Worm (Caenorhabditis elegans): ENCODE measurements around the gene cut-1.

- TF ChIP-seq lin-13 (tag; optimal IDR thresholded peaks at IDR 0.05) (no peak), unc-62 (GFP tag; optimal IDR thresholded peaks at IDR 0.05) (no peak), snpc-4 (tag; optimal IDR thresholded peaks at IDR 0.05) (no peak), ceh-39 (tag; optimal IDR thresholded peaks at IDR 0.05) (no peak), mls-2 (tag; optimal IDR thresholded peaks at IDR 0.05) (no peak), nhr-76 (tag; optimal IDR thresholded peaks at IDR 0.05) (no peak)
These were observed 21.5 kb upstream of the cut-1 start, which contains the start of gene T06D8.10 for ce11 chrII:11247414-11247813.

Data from whole organism, mixed stage, embryonic.